4 worm cellular contexts compared by ENCODE assay signal in genomic region chrIII:5373715-5374114, ce11.
TF ChIP-seq lines count a peak whose summit lies in the region.

No protein-coding gene starts in this region.

TF ChIP-seq in whole organism, L1 larva, 84 proteins besides CTCF, POLR2A, EP300 and RAD21:
- TF ChIP-seq grh-1 (GFP tag; IDR thresholded peaks at IDR 0.05; lab: Robert Waterston, UW) (no peak), efl-1 (optimal IDR thresholded peaks at IDR 0.05; lab: Kevin White, UChicago) (no peak), efl-1 (GFP tag; optimal IDR thresholded peaks at IDR 0.05 in 1 of 2; lab: Kevin White, UChicago) (peak in 1 of 2 experiments; percentile 90), unc-86 (tag; optimal IDR thresholded peaks at IDR 0.05; lab: Kevin White, UChicago) (no peak), hlh-17 (GFP tag; optimal IDR thresholded peaks at IDR 0.05; lab: Kevin White, UChicago; ENCODE audit: borderline replicate concordance) (no peak), lsy-2 (tag; optimal IDR thresholded peaks at IDR 0.05; lab: Kevin White, UChicago) (no peak), blmp-1 (tag; optimal IDR thresholded peaks at IDR 0.05; lab: Kevin White, UChicago) (peak; percentile 7)

TF ChIP-seq in whole organism, L3 larva, 47 proteins besides CTCF, POLR2A, EP300 and RAD21:
- TF ChIP-seq ama-1 (optimal IDR thresholded peaks at IDR 0.05; lab: Kevin White, UChicago), result peak; percentile 34
- no peak for TF ChIP-seq ceh-28 (tag; optimal IDR thresholded peaks at IDR 0.05; lab: Kevin White, UChicago)
- TF ChIP-seq nhr-25 (tag; optimal IDR thresholded peaks at IDR 0.05; lab: Kevin White, UChicago), result peak; percentile 5
- TF ChIP-seq lin-39 (tag; optimal IDR thresholded peaks at IDR 0.05; lab: Kevin White, UChicago), result no peak

TF ChIP-seq in whole organism, L4 larva, 104 proteins besides CTCF, POLR2A, EP300 and RAD21:
- TF ChIP-seq snpc-4 (tag; optimal IDR thresholded peaks at IDR 0.05; lab: Kevin White, UChicago) (no peak), hlh-30 (tag; optimal IDR thresholded peaks at IDR 0.05; lab: Kevin White, UChicago; ENCODE audit: insufficient read depth) (peak; percentile 57), nhr-111 (GFP tag; optimal IDR thresholded peaks at IDR 0.05; lab: Kevin White, UChicago) (no peak), lin-39 (tag; optimal IDR thresholded peaks at IDR 0.05; lab: Kevin White, UChicago) (no peak), nhr-28 (tag; optimal IDR thresholded peaks at IDR 0.05; lab: Kevin White, UChicago) (peak; percentile 34), Y5F2A.4 (GFP tag; optimal IDR thresholded peaks at IDR 0.05; lab: Kevin White, UChicago) (no peak), snpc-1.2 (GFP tag; IDR thresholded peaks at IDR 0.05; lab: Robert Waterston, UW) (no peak), fkh-10 (GFP tag; optimal IDR thresholded peaks at IDR 0.05; lab: Kevin White, UChicago) (peak; percentile 88), hlh-11 (tag; optimal IDR thresholded peaks at IDR 0.05; lab: Kevin White, UChicago) (peak; percentile 3), nhr-11 (tag; optimal IDR thresholded peaks at IDR 0.05; lab: Kevin White, UChicago) (no peak), mxl-2 (GFP tag; conservative IDR thresholded peaks at IDR 0.05; lab: Robert Waterston, UW) (no peak), Y48G9A.11 (GFP tag; IDR thresholded peaks at IDR 0.05; lab: Robert Waterston, UW) (no peak)

TF ChIP-seq in whole organism, mixed stage, embryonic, 35 proteins besides CTCF, POLR2A, EP300 and RAD21:
- TF ChIP-seq ces-1 (GFP tag; optimal IDR thresholded peaks at IDR 0.05; lab: Kevin White, UChicago) (peak; percentile 6), lin-32 (GFP tag; optimal IDR thresholded peaks at IDR 0.05; lab: Kevin White, UChicago) (no peak), mep-1 (tag; optimal IDR thresholded peaks at IDR 0.05; lab: Kevin White, UChicago) (no peak), M03D4.4 (tag; optimal IDR thresholded peaks at IDR 0.05; lab: Kevin White, UChicago) (no peak)
TF ChIP-seq in whole organism, mixed stage, embryonic: peak in this region for 1.

Comparison
In these comparisons a context has a peak if more than half of its experiments do, and no peak if none do; other contexts are left out.
1. Of the 29 proteins assayed by ChIP-seq in both whole organism, L4 larva and whole organism, L1 larva: peak only in whole organism, L4 larva: fkh-10 and nhr-28; only in whole organism, L1 larva: none; in both: none; in neither: 27.